Fruit fly (Drosophila melanogaster) whole organism, embryonic: ENCODE data around the gene Helz.

Source experiments
- Atf-2 ChIP-seq: fragments of 200-800 bp; sonication (Bioruptor generic); optimal IDR thresholded peaks from 2 replicates; lab custom pipeline; 2016; ENCODE audit warnings: missing biosample characterization, missing genetic modification characterization
- Blimp-1 ChIP-seq: fragments of 200-800 bp; sonication (Bioruptor generic); optimal IDR thresholded peaks from 3 replicates; lab custom pipeline; 2018; ENCODE audit warnings: missing biosample characterization, missing genetic modification characterization, mild to moderate bottlenecking, moderate library complexity, missing genetic modification reagents
- CG10543 ChIP-seq: fragments of 200-800 bp; sonication (Bioruptor generic); optimal IDR thresholded peaks from 3 replicates; lab custom pipeline; 2017; ENCODE audit warnings: missing biosample characterization, mild to moderate bottlenecking, missing genetic modification characterization, moderate library complexity
- CG14014 ChIP-seq: fragments of 200-800 bp; sonication (Bioruptor generic); IDR thresholded peaks from 2 replicates; pipeline ENCODE4 v1.3.6; 2022; ENCODE audit warnings: missing biosample characterization, missing genetic modification characterization
- CG14667 ChIP-seq: fragments of 200-800 bp; sonication (Bioruptor generic); IDR thresholded peaks from 2 replicates; pipeline ENCODE4 v1.3.6; 2022; ENCODE audit warnings: missing biosample characterization, missing genetic modification characterization
- CG14710 ChIP-seq: fragments of 200-800 bp; sonication (Bioruptor generic); optimal IDR thresholded peaks from 3 replicates; lab custom pipeline; 2019; ENCODE audit warnings: missing biosample characterization, mild to moderate bottlenecking, missing genetic modification characterization, moderate library complexity
- CG14860 ChIP-seq: fragments of 200-800 bp; sonication (Bioruptor generic); IDR thresholded peaks from 3 replicates; pipeline ENCODE4 v1.3.6; 2022; ENCODE audit warnings: missing biosample characterization, missing genetic modification characterization; ENCODE audit not compliant: partially characterized antibody
- CG15011 ChIP-seq: fragments of 200-800 bp; sonication (Bioruptor generic); optimal IDR thresholded peaks from 3 replicates; lab custom pipeline; 2018; ENCODE audit warnings: missing biosample characterization, mild to moderate bottlenecking, missing genetic modification characterization
- CG18619 ChIP-seq: fragments of 200-800 bp; sonication (Bioruptor generic); optimal IDR thresholded peaks from 3 replicates; lab custom pipeline; 2017; ENCODE audit warnings: missing biosample characterization, mild to moderate bottlenecking, missing genetic modification characterization
- CG30020 ChIP-seq: fragments of 200-800 bp; optimal IDR thresholded peaks from 2 replicates; lab custom pipeline; 2019; ENCODE audit warnings: missing biosample characterization, mild to moderate bottlenecking, missing genetic modification characterization, moderate library complexity
- CG3163 ChIP-seq: fragments of 200-800 bp; sonication (Bioruptor generic); optimal IDR thresholded peaks from 3 replicates; lab custom pipeline; 2016; ENCODE audit warnings: missing biosample characterization, missing genetic modification characterization
- CG34376 ChIP-seq: fragments of 200-800 bp; sonication (Bioruptor generic); optimal IDR thresholded peaks from 2 replicates; lab custom pipeline; 2018; ENCODE audit warnings: missing biosample characterization, mild to moderate bottlenecking, missing genetic modification characterization
- CG3726 ChIP-seq: fragments of 200-800 bp; sonication (Bioruptor generic); IDR thresholded peaks from 3 replicates; pipeline ENCODE4, ENCODE4 v1.3.6; 2022; ENCODE audit warnings: missing biosample characterization, missing genetic modification characterization
- CG4617 ChIP-seq: fragments of 200-800 bp; sonication (Bioruptor generic); optimal IDR thresholded peaks from 3 replicates; lab custom pipeline; 2016; ENCODE audit warnings: missing biosample characterization, missing genetic modification characterization, borderline replicate concordance
- CG4854 ChIP-seq: fragments of 200-800 bp; sonication (Bioruptor generic); optimal IDR thresholded peaks from 2 replicates; lab custom pipeline; 2016; ENCODE audit warnings: missing biosample characterization, missing genetic modification characterization, inconsistent platforms
- CG6272 ChIP-seq: fragments of 200-800 bp; sonication (Bioruptor generic); IDR thresholded peaks from 2 replicates; pipeline ENCODE4 v1.3.6; 2022; ENCODE audit warnings: missing biosample characterization, missing genetic modification characterization
- CG6854 ChIP-seq: fragments of 200-800 bp; sonication (Bioruptor generic); optimal IDR thresholded peaks from 3 replicates; lab custom pipeline; 2017; ENCODE audit warnings: missing biosample characterization, mild to moderate bottlenecking, missing genetic modification characterization
- CG7987 ChIP-seq: fragments of 200-800 bp; sonication (Bioruptor generic); optimal IDR thresholded peaks from 2 replicates; lab custom pipeline; 2018; ENCODE audit warnings: missing biosample characterization, mild to moderate bottlenecking, missing genetic modification characterization, moderate library complexity
- CG8924 ChIP-seq: fragments of 200-800 bp; optimal IDR thresholded peaks from 3 replicates; lab custom pipeline; 2019; ENCODE audit warnings: missing biosample characterization, mild to moderate bottlenecking, missing genetic modification characterization, moderate library complexity
- CrebB ChIP-seq: fragments of 200-800 bp; sonication (Bioruptor generic); optimal IDR thresholded peaks from 3 replicates; lab custom pipeline; 2018; ENCODE audit warnings: missing biosample characterization, mild to moderate bottlenecking, missing genetic modification characterization
- Dip2 ChIP-seq: fragments of 200-800 bp; sonication (Bioruptor generic); IDR thresholded peaks from 2 replicates; pipeline ENCODE4 v1.3.6; 2022; ENCODE audit warnings: missing biosample characterization, missing genetic modification characterization
- Doc2 ChIP-seq: fragments of 200-800 bp; sonication (Bioruptor generic); IDR thresholded peaks from 2 replicates; pipeline ENCODE4 v1.3.6; 2022; ENCODE audit warnings: missing biosample characterization, missing genetic modification characterization
- Elba2 ChIP-seq: fragments of 200-800 bp; sonication (Bioruptor generic); optimal IDR thresholded peaks from 3 replicates; lab custom pipeline; 2016; ENCODE audit warnings: missing biosample characterization, missing genetic modification characterization
- H15 ChIP-seq: fragments of 200-800 bp; sonication (Bioruptor generic); IDR thresholded peaks from 3 replicates; pipeline ENCODE4 v1.3.6; 2022; ENCODE audit warnings: missing biosample characterization, missing genetic modification characterization
- HLH3B ChIP-seq: fragments of 200-800 bp; sonication (Bioruptor generic); IDR thresholded peaks from 2 replicates; pipeline ENCODE4 v1.3.6; 2022; ENCODE audit warnings: missing biosample characterization, missing genetic modification characterization
- HLHmδ ChIP-seq: fragments of 200-800 bp; sonication (Bioruptor generic); optimal IDR thresholded peaks from 2 replicates; lab custom pipeline; 2018; ENCODE audit warnings: missing biosample characterization, mild to moderate bottlenecking, missing genetic modification characterization, moderate library complexity
- Hmr ChIP-seq: fragments of 200-800 bp; sonication (Bioruptor generic); optimal IDR thresholded peaks from 3 replicates; lab custom pipeline; 2017; ENCODE audit warnings: mild to moderate bottlenecking, missing biosample characterization, missing genetic modification reagents, missing genetic modification characterization
- Hr3 ChIP-seq: fragments of 200-800 bp; sonication (Bioruptor generic); optimal IDR thresholded peaks from 3 replicates; lab custom pipeline; 2016; ENCODE audit warnings: missing biosample characterization, missing genetic modification characterization
- Hr78 ChIP-seq, 2 experiments: fragments of 200-800 bp in 1 of 2; fragments of >200 bp in 1 of 2; sonication (Bioruptor generic) in 1 of 2; optimal IDR thresholded peaks; 2 replicates each; lab custom pipeline; 2017 to 2019; ENCODE audit warnings: missing biosample characterization in 2 of 2, missing genetic modification characterization in 2 of 2, mild to moderate bottlenecking in 1 of 2, moderate library complexity in 1 of 2
- MBD-R2 ChIP-seq: fragments of 200-800 bp; sonication (Bioruptor generic); IDR thresholded peaks from 2 replicates; pipeline ENCODE4 v1.3.6; 2022; ENCODE audit warnings: missing biosample characterization, missing genetic modification characterization
- MESR4 ChIP-seq: fragments of 200-800 bp; sonication (Bioruptor generic); optimal IDR thresholded peaks from 2 replicates; lab custom pipeline; 2018; ENCODE audit warnings: missing biosample characterization, mild to moderate bottlenecking, missing genetic modification characterization, moderate library complexity
- Sry-β ChIP-seq: fragments of 200-800 bp; sonication (Bioruptor generic); optimal IDR thresholded peaks from 2 replicates; lab custom pipeline; 2018; ENCODE audit warnings: missing biosample characterization, mild to moderate bottlenecking, missing genetic modification characterization, moderate library complexity
- TFAM ChIP-seq: fragments of 200-800 bp; sonication (Bioruptor generic); optimal IDR thresholded peaks from 2 replicates; lab custom pipeline; 2017; ENCODE audit warnings: missing biosample characterization, missing genetic modification characterization, inconsistent platforms
- YL-1 ChIP-seq: fragments of 200-800 bp; sonication (Bioruptor generic); optimal IDR thresholded peaks from 3 replicates; lab custom pipeline; 2017; ENCODE audit warnings: missing biosample characterization, mild to moderate bottlenecking, missing genetic modification characterization
- ase ChIP-seq: fragments of 200-800 bp; sonication (Bioruptor generic); IDR thresholded peaks from 3 replicates; pipeline ENCODE4 v1.3.6; 2022; ENCODE audit warnings: missing biosample characterization, missing genetic modification characterization
- ato ChIP-seq: fragments of 200-800 bp; sonication (Bioruptor generic); IDR thresholded peaks from 2 replicates; pipeline ENCODE4 v1.3.6; 2022; ENCODE audit warnings: missing biosample characterization, missing genetic modification characterization; ENCODE audit not compliant: partially characterized antibody
- corto ChIP-seq: fragments of 200-800 bp; sonication (Bioruptor generic); optimal IDR thresholded peaks from 2 replicates; lab custom pipeline; 2016; ENCODE audit warnings: missing biosample characterization, mild to moderate bottlenecking, missing genetic modification characterization, moderate library complexity
- grn ChIP-seq: fragments of 200-800 bp; sonication (Bioruptor generic); optimal IDR thresholded peaks from 3 replicates; lab custom pipeline; 2017; ENCODE audit warnings: missing biosample characterization, missing genetic modification characterization
- hb ChIP-seq: fragments of 200-800 bp; sonication (Bioruptor generic); IDR thresholded peaks from 3 replicates; pipeline ENCODE4 v1.3.6; 2022; ENCODE audit warnings: missing biosample characterization, missing genetic modification characterization; ENCODE audit not compliant: partially characterized antibody
- hbn ChIP-seq: fragments of 200-800 bp; sonication (Bioruptor generic); IDR thresholded peaks from 2 replicates; pipeline ENCODE4 v1.3.6; 2022; ENCODE audit warnings: missing biosample characterization, missing genetic modification characterization; ENCODE audit not compliant: partially characterized antibody
- jumu ChIP-seq: fragments of 200-800 bp; sonication (Bioruptor generic); optimal IDR thresholded peaks from 3 replicates; lab custom pipeline; 2016; ENCODE audit warnings: missing biosample characterization, missing genetic modification characterization
- luna ChIP-seq: fragments of 200-800 bp; sonication (Bioruptor generic); optimal IDR thresholded peaks from 2 replicates; lab custom pipeline; 2016; ENCODE audit warnings: missing biosample characterization, missing genetic modification characterization
- mirr ChIP-seq: fragments of 200-800 bp; sonication (Bioruptor generic); optimal IDR thresholded peaks from 3 replicates; lab custom pipeline; 2018; ENCODE audit warnings: missing biosample characterization, mild to moderate bottlenecking, missing genetic modification characterization
- nerfin-1 ChIP-seq: fragments of 200-800 bp; sonication (Bioruptor generic); optimal IDR thresholded peaks from 3 replicates; lab custom pipeline; 2019; ENCODE audit warnings: missing biosample characterization, mild to moderate bottlenecking, missing genetic modification characterization, moderate library complexity
- pfk ChIP-seq: fragments of 200-800 bp; sonication (Bioruptor generic); optimal IDR thresholded peaks from 2 replicates; lab custom pipeline; 2018; ENCODE audit warnings: missing biosample characterization, mild to moderate bottlenecking, missing genetic modification characterization, moderate library complexity
- slp2 ChIP-seq: fragments of 200-800 bp; sonication (Bioruptor generic); optimal IDR thresholded peaks from 2 replicates; lab custom pipeline; 2016; ENCODE audit warnings: missing biosample characterization, missing genetic modification characterization
- tll ChIP-seq, 2 experiments: fragments of 200-800 bp in 1 of 2; fragments of >200 bp in 1 of 2; sonication (Bioruptor generic) in 1 of 2; optimal IDR thresholded peaks; 2 replicates each; lab custom pipeline; 2017 to 2019; ENCODE audit warnings: missing biosample characterization in 2 of 2, missing genetic modification characterization in 2 of 2, mild to moderate bottlenecking in 1 of 2, moderate library complexity in 1 of 2

Helz gene

DNA sequence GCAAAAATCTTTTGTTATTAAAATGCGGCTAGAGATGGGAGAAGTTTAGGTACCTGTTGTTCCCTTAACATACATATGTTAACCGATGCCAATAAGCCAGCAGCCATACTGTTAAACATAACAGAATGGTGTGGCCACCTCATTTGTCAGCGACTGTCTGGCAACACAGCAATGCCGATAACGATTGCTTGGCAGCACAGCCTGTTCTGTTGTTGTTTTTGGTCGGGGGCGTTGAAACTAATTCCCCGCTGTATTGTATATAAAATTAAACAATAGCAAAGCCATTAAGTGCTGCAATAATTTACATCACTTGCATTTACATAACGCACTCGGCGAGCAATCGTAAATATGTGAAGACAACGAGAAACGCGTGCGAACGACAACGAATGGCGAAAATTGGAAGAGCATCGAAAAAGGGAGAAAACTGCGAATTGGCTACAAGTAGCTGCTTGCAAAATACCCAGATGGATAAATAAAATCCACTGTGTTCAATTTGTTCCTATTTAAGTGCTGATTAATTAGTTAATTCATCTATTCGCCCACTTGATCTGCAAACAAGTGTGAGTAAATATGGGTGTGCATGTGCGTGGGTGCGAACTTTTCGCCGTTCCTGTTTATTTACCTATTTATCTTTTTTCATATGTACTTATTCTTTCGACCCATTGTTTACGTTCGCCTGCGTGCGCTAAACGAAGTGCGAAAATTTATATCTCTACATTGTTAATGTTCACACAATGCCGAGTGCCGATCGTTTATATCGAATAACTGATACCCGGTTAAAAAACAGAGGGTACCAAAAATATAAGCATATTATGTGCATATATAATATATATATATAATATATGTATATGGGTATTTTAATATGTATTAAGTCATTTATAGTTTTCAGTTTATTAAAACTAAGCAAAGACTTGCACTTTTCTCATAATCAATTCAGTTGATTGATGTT is 27.6 kb upstream of the Helz start, which contains the start of the genes Tsen34 and Mgat4a (continued):
- TF ChIP-seq CG7987 (peak; percentile 71), CG18619 (peak; percentile 62), ato (GFP tag; lab: Robert Waterston, UW) (0 out of 2 replicates have a peak, but pooled peaks have one; percentile 55), YL-1 (peak; percentile 61), hbn (GFP tag; lab: Robert Waterston, UW) (peak; percentile 50; the same call in 1 of the 2 replicates), HLHmδ (peak; percentile 34), HLH3B (GFP tag; lab: Robert Waterston, UW) (no peak), CG4617 (GFP tag; lab: Kevin White, UChicago) (peak; percentile 82), CG3726 (GFP tag; lab: Robert Waterston, UW) (no peak), Blimp-1 (GFP tag; lab: Kevin White, UChicago) (no peak), Sry-β (peak; percentile 4), pfk (peak; percentile 51), CrebB (tag; lab: Kevin White, UChicago) (peak; percentile 55), Hr78 (GFP tag; optimal IDR thresholded peaks at IDR 0.05; lab: Kevin White, UChicago) (no peak), hb (GFP tag; lab: Robert Waterston, UW) (no peak), CG14710 (tag; lab: Kevin White, UChicago) (peak; percentile 40), CG10543 (GFP tag; lab: Kevin White, UChicago) (peak; percentile 91), MBD-R2 (GFP tag; lab: Robert Waterston, UW) (no peak; the same call in none of the 2 replicates), Dip2 (no peak), jumu (GFP tag; lab: Kevin White, UChicago) (no peak), CG4854 (peak; percentile 52), Hr3 (GFP tag; lab: Kevin White, UChicago) (no peak), CG14667 (GFP tag; lab: Robert Waterston, UW) (no peak), CG8924 (tag; lab: Kevin White, UChicago) (peak; percentile 68), H15 (no peak), Doc2 (GFP tag; lab: Robert Waterston, UW) (no peak), CG15011 (GFP tag; lab: Kevin White, UChicago) (peak; percentile 65), luna (peak; percentile 49), Hmr (GFP tag; lab: Kevin White, UChicago) (peak; percentile 76), CG14014 (GFP tag; lab: Robert Waterston, UW) (peak; percentile 79), tll (GFP tag; optimal IDR thresholded peaks at IDR 0.05; lab: Kevin White, UChicago) (peak in 1 of 2 experiments; percentile 55), MESR4 (GFP tag; lab: Kevin White, UChicago) (peak; percentile 84), CG30020 (tag; lab: Kevin White, UChicago) (peak; percentile 9), mirr (GFP tag; lab: Kevin White, UChicago) (peak; percentile 67), CG3163 (GFP tag; lab: Kevin White, UChicago) (peak; percentile 1), corto (GFP tag; lab: Kevin White, UChicago) (no peak), CG14860 (GFP tag; lab: Robert Waterston, UW) (peak; percentile 31; the same call in 1 of the 3 replicates), slp2 (GFP tag; lab: Kevin White, UChicago) (no peak), TFAM (GFP tag; lab: Kevin White, UChicago) (no peak), Elba2 (peak; percentile 93), CG6854 (peak; percentile 25), grn (GFP tag; lab: Kevin White, UChicago) (no peak), Atf-2 (GFP tag; lab: Kevin White, UChicago) (no peak), ase (GFP tag; lab: Robert Waterston, UW) (no peak), nerfin-1 (tag; lab: Kevin White, UChicago) (no peak), CG34376 (GFP tag; lab: Kevin White, UChicago) (peak; percentile 67), CG6272 (no peak)
